Worm (Caenorhabditis elegans) whole organism, early embryonic: ENCODE measurements around the gene Y2H9A.4.

Source experiments
- B0310.2 ChIP-seq: sonication (generic microtip); optimal IDR thresholded peaks from 2 replicates; lab custom pipeline; 2016; ENCODE audit warnings: mild to moderate bottlenecking, missing genetic modification characterization, missing compliant biosample characterization
- F13C5.2 ChIP-seq: sonication (generic microtip); optimal IDR thresholded peaks from 2 replicates; lab custom pipeline; 2017; ENCODE audit warnings: mild to moderate bottlenecking, missing genetic modification characterization, inconsistent platforms, missing compliant biosample characterization
- aly-1 ChIP-seq: sonication (generic microtip); optimal IDR thresholded peaks from 2 replicates; lab custom pipeline; 2016; ENCODE audit warnings: missing genetic modification characterization, missing compliant biosample characterization
- ama-1 ChIP-seq: fragments of 150-350 bp; optimal IDR thresholded peaks from 2 replicates; lab custom pipeline; 2014
- ceh-13 ChIP-seq: fragments of 200-800 bp; sonication (Bioruptor generic); optimal IDR thresholded peaks from 2 replicates; lab custom pipeline; 2018; ENCODE audit warnings: mild to moderate bottlenecking, missing genetic modification characterization, missing compliant biosample characterization
- ceh-36 ChIP-seq: sonication (generic microtip); optimal IDR thresholded peaks from 2 replicates; lab custom pipeline; 2016; ENCODE audit warnings: missing genetic modification characterization, inconsistent platforms, missing compliant biosample characterization
- ets-7 ChIP-seq: sonication (generic microtip); optimal IDR thresholded peaks from 2 replicates; lab custom pipeline; 2016; ENCODE audit warnings: missing genotype, missing genetic modification characterization, missing compliant biosample characterization
- flt-1 ChIP-seq: fragments of 200-800 bp; sonication (Bioruptor generic); IDR thresholded peaks from 2 replicates; pipeline ENCODE4 v1.3.6; 2022; ENCODE audit warnings: missing genetic modification characterization, missing compliant biosample characterization
- hmbx-1 ChIP-seq: sonication (generic microtip); optimal IDR thresholded peaks from 2 replicates; lab custom pipeline; 2016; ENCODE audit warnings: mild to moderate bottlenecking, missing genetic modification characterization, missing compliant biosample characterization
- hmg-4 ChIP-seq: fragments of 200-800 bp; sonication (Bioruptor generic); optimal IDR thresholded peaks from 2 replicates; lab custom pipeline; 2018; ENCODE audit warnings: mild to moderate bottlenecking, missing genetic modification characterization, missing compliant biosample characterization
- hnd-1 ChIP-seq: sonication (generic microtip); optimal IDR thresholded peaks from 2 replicates; lab custom pipeline; 2016; ENCODE audit warnings: missing genetic modification characterization, missing compliant biosample characterization
- pes-1 ChIP-seq: fragments of 200-800 bp; sonication (Bioruptor generic); IDR thresholded peaks from 2 replicates; pipeline ENCODE4 v1.3.6; 2022; ENCODE audit warnings: missing genetic modification reagents, missing genetic modification characterization, missing compliant biosample characterization
- scrt-1 ChIP-seq: fragments of 200-800 bp; sonication (Bioruptor generic); IDR thresholded peaks from 2 replicates; pipeline ENCODE4 v1.3.6; 2022; ENCODE audit warnings: missing genetic modification characterization, missing compliant biosample characterization
- sea-1 ChIP-seq: fragments of 200-800 bp; sonication (Bioruptor generic); conservative IDR thresholded peaks from 2 replicates; pipeline ENCODE4 v1.3.6; 2022; ENCODE audit warnings: missing genetic modification characterization, missing compliant biosample characterization
- tbx-11 ChIP-seq: fragments of 200-800 bp; sonication (Bioruptor generic); IDR thresholded peaks from 2 replicates; pipeline ENCODE4 v1.3.6; 2022; ENCODE audit warnings: missing genetic modification characterization, missing compliant biosample characterization
- tbx-37 ChIP-seq: fragments of 200-800 bp; sonication (Bioruptor generic); conservative IDR thresholded peaks from 2 replicates; pipeline ENCODE4 v1.3.6; 2022; ENCODE audit warnings: missing genetic modification reagents, missing genetic modification characterization, missing compliant biosample characterization
- tra-4 ChIP-seq: sonication (generic microtip); optimal IDR thresholded peaks from 2 replicates; lab custom pipeline; 2017; ENCODE audit warnings: missing genetic modification characterization, missing compliant biosample characterization

Gene Y2H9A.4

DNA sequence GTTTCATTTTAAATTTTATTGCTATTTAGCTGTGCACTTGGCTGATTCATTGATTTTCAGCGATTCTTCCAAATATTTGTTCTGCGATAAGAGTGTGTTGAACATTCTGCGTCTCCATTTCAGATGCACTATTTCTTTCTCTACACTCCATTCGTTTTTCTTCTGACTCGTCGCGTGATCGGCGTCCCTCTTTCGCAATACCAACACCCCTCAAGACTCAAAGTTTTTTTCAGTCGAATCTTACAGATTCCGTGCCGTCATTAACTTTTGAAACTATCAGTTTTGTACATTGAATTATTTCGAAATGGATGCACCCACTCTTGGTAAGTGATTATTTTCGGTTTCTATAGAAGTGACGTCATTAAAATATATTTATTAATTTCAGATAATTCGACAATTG, 17.3 kb downstream of the Y2H9A.4 start, which contains the start of gene frm-10:
TSS of gene frm-10 (plus strand) at position 234 of the 400 bp plus-strand sequence.
- TF ChIP-seq flt-1 (GFP tag; lab: Robert Waterston, UW) (no peak), scrt-1 (GFP tag; lab: Robert Waterston, UW) (no peak)

DNA sequence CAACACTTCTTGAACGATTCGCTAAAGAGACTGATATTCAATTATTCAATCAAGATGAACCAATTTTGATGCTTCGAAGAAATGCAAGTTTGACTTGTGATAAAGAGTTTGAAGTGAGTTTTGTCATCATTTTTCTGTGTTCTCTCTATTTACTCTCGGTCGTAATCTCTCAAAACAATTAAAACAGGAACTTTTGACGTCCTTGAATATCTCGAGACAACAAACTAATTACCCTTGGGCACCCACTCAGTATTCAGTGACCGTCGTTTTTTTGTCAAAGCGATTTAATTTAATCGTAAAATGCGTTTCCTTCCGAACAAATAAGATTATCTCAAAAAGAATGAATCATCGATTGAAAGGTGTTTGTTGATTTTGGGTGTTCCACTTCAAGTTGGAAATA, 18.4 kb downstream of the Y2H9A.4 start:
- no peak for TF ChIP-seq hmbx-1 (tag; lab: Kevin White, UChicago)
- no peak for TF ChIP-seq ets-7 (tag; lab: Kevin White, UChicago)
- no peak for TF ChIP-seq hmg-4
- no peak for TF ChIP-seq sea-1 (GFP tag; lab: Robert Waterston, UW)
- no peak for TF ChIP-seq F13C5.2

DNA sequence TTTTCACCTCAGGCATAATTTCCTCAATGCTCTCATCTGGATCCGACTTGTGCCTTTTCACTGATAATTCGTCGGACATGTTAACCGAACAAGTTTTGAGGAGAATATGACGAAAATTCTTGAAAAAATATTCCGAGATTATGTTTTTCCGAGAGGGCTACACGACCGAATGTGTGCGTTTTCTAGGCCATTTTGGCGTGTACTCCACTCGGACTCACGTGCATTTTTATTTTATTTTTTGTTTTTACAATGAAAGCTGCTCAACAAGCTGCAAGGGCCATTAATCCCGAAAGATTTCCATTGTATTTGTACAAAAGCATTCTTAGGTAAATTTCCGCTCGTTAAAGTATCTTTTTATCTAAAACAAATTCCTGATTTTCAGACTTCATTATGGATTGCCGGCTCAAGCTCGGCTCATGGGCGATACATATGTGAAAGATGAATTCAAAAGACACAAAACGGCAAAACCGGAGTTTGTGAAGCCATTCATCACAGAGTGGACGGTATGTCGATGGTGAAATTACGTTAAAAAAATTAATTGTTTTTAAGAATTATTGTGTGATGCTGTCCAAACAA, 22.6 kb downstream of the Y2H9A.4 start, which contains the start of the genes F25H9.6 and F25H9.7:
TSS of gene F25H9.6 (minus strand) at position 172 of the 576 bp plus-strand sequence.
TSS of gene F25H9.7 (plus strand) at position 187 of the 576 bp plus-strand sequence.
- TF ChIP-seq pes-1 (GFP tag; lab: Robert Waterston, UW) (peak; percentile 72), ceh-13 (GFP tag; lab: Kevin White, UChicago) (no peak), ets-7 (tag; lab: Kevin White, UChicago) (peak; percentile 37), tbx-11 (0 out of 2 replicates have a peak, but pooled peaks have one; percentile 17), flt-1 (GFP tag; lab: Robert Waterston, UW) (peak; percentile 58), B0310.2 (tag; lab: Kevin White, UChicago) (no peak), hmg-4 (no peak), hnd-1 (tag; lab: Kevin White, UChicago) (peak; percentile 7), F13C5.2 (peak; percentile 64), sea-1 (GFP tag; lab: Robert Waterston, UW) (no peak), aly-1 (tag; lab: Kevin White, UChicago) (no peak), tbx-37 (GFP tag; lab: Robert Waterston, UW) (peak; percentile 89), ama-1 (lab: Kevin White, UChicago) (no peak), scrt-1 (GFP tag; lab: Robert Waterston, UW) (0 out of 2 replicates have a peak, but pooled peaks have one; percentile 32), ceh-36 (tag; lab: Kevin White, UChicago) (no peak), tra-4 (tag; lab: Kevin White, UChicago) (no peak), hmbx-1 (tag; lab: Kevin White, UChicago) (no peak)

DNA sequence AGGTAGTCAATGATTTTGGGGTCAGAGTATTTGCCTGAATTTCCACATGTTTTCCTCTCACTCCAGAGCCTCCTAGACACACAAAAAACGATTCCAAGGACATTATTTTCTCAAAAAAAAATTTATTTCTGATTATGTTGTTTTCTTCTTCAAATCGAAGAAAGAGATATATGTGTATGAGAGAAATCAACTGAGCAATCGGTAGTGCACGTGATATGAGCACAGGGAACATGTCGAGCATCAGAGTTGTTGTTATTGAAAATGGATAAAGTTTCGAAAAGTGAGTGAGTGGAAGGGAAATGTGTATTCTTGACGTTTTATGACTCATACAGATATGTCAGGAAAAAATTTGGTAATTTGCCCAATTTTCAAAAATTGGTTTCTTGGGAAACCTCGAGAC, 26.4 kb downstream of the Y2H9A.4 start:
- no peak for TF ChIP-seq scrt-1 (GFP tag; lab: Robert Waterston, UW)
- TF ChIP-seq ceh-13 (GFP tag; lab: Kevin White, UChicago) = no peak
- no peak for TF ChIP-seq pes-1 (GFP tag; lab: Robert Waterston, UW)

DNA sequence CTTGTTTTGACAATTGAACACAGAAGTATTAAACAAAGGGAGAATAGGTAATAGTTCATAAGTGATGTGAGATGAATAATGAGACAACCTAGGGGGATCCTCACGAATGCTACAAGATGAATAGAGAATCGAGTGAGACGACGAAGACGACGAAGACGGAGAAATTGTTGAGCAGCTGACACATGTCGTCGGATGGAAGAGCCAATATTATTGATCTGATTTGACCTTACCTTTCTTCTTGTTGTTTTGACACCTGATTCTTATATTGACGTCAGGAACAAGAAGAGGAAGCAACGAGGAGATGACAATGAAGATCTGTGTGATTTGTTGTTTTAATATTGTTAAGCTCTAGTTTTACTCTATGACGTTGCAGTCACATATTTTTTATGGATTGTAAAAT, 27.8 kb downstream of the Y2H9A.4 start, which contains the start of gene T10G3.1:
TSS of gene T10G3.1 (minus strand) at position 213 of the 400 bp plus-strand sequence.
- TF ChIP-seq scrt-1 (GFP tag; lab: Robert Waterston, UW) (no peak), tra-4 (tag; lab: Kevin White, UChicago) (no peak), F13C5.2 (no peak), hmbx-1 (tag; lab: Kevin White, UChicago) (no peak), aly-1 (tag; lab: Kevin White, UChicago) (no peak)

DNA sequence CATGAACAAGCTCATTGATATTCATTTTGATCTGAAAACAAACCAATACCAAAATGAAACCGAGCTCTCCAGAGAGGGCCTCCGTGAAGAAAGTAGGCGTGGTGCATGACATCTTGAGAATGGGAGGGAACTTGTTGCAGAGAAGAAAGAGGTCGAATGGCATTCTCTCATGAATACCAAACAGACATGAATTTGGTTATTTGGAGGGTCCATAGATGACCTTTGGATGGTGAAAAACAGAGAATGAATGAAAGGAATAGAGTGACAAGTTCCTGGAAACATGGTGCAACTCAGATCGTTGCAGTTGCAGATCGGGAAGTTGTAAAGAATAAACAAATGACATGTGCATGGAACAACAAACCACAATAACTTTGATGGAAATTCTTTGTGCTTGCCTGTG, 30.7 kb downstream of the Y2H9A.4 start, which contains the start of gene T10G3.8:
TSS of gene T10G3.8 (minus strand) at position 101 of the 400 bp plus-strand sequence.
- TF ChIP-seq hnd-1 (tag; lab: Kevin White, UChicago) = no peak
- no peak for TF ChIP-seq tbx-11
- no peak for TF ChIP-seq ceh-13 (GFP tag; lab: Kevin White, UChicago)
- TF ChIP-seq flt-1 (GFP tag; lab: Robert Waterston, UW) = no peak
- no peak for TF ChIP-seq ets-7 (tag; lab: Kevin White, UChicago)
- TF ChIP-seq aly-1 (tag; lab: Kevin White, UChicago) = no peak
- no peak for TF ChIP-seq sea-1 (GFP tag; lab: Robert Waterston, UW)
- no peak for TF ChIP-seq F13C5.2
- no peak for TF ChIP-seq hmbx-1 (tag; lab: Kevin White, UChicago)
- no peak for TF ChIP-seq pes-1 (GFP tag; lab: Robert Waterston, UW)
- TF ChIP-seq ceh-36 (tag; lab: Kevin White, UChicago) = no peak
- TF ChIP-seq tbx-37 (GFP tag; lab: Robert Waterston, UW) = no peak
- no peak for TF ChIP-seq B0310.2 (tag; lab: Kevin White, UChicago)
- TF ChIP-seq ama-1 (lab: Kevin White, UChicago) = no peak
- TF ChIP-seq tra-4 (tag; lab: Kevin White, UChicago) = no peak
- no peak for TF ChIP-seq hmg-4
- TF ChIP-seq scrt-1 (GFP tag; lab: Robert Waterston, UW) = no peak

DNA sequence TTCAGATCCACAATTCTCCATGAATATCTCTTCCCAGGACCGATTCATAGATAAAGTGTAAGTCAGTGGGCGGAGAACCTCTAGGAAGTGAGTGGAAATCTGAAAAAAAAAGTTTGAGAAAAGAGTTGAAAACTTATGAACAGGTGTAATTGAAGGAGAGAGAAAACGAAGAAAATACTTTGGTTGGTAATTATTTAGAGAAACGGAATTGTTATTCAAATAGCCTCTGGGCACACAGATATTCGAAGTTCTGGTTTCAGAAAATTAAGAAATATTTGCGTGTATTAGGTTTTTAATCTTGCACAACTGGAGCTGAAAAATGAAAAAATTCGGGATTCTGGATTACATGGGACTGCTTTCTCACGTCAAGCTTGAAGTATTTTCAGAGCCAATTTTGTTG, 34.1 kb downstream of the Y2H9A.4 start, which contains the start of gene T10G3.2:
TSS of gene T10G3.2 (minus strand) at position 101 of the 400 bp plus-strand sequence.
- TF ChIP-seq ceh-13 (GFP tag; lab: Kevin White, UChicago) = no peak
- no peak for TF ChIP-seq hmbx-1 (tag; lab: Kevin White, UChicago)
- TF ChIP-seq hmg-4 = no peak
- TF ChIP-seq tbx-11 = no peak
- no peak for TF ChIP-seq flt-1 (GFP tag; lab: Robert Waterston, UW)
- no peak for TF ChIP-seq tra-4 (tag; lab: Kevin White, UChicago)
- TF ChIP-seq hnd-1 (tag; lab: Kevin White, UChicago) = no peak
- no peak for TF ChIP-seq F13C5.2
- no peak for TF ChIP-seq ets-7 (tag; lab: Kevin White, UChicago)
- no peak for TF ChIP-seq pes-1 (GFP tag; lab: Robert Waterston, UW)
- TF ChIP-seq ama-1 (lab: Kevin White, UChicago) = no peak

DNA sequence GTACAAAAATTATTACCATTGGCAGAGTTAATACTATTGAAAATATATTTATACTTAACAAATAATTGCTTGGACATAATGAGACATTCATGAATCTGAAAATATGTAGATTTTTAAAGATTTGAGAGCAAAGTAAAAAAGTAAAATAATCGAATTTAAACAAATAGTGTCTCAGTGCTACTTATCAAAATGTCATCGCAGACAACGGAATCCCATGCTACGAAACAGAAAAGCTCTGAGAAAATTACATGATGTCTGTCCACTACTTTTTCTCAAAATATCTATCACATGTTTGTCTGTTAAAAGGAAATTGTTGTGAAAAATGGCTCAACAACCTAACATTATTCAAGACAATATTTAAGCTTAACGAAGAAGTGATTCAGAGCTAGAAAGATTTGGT, 38.6 kb downstream of the Y2H9A.4 start, which contains the start of gene T10G3.4:
TSS of gene T10G3.4 (minus strand) at position 101 of the 400 bp plus-strand sequence.
- no peak for TF ChIP-seq sea-1 (GFP tag; lab: Robert Waterston, UW)
- no peak for TF ChIP-seq tra-4 (tag; lab: Kevin White, UChicago)
- no peak for TF ChIP-seq B0310.2 (tag; lab: Kevin White, UChicago)
- no peak for TF ChIP-seq hnd-1 (tag; lab: Kevin White, UChicago)
- no peak for TF ChIP-seq tbx-11
- no peak for TF ChIP-seq hmbx-1 (tag; lab: Kevin White, UChicago)
- no peak for TF ChIP-seq hmg-4
- TF ChIP-seq ceh-36 (tag; lab: Kevin White, UChicago) = no peak
- no peak for TF ChIP-seq F13C5.2
- TF ChIP-seq ets-7 (tag; lab: Kevin White, UChicago) = no peak
- no peak for TF ChIP-seq aly-1 (tag; lab: Kevin White, UChicago)
- no peak for TF ChIP-seq tbx-37 (GFP tag; lab: Robert Waterston, UW)
